Worm (Caenorhabditis elegans) whole organism, midembryonic: ENCODE data around the gene str-118.

ENCODE experiments used
- T22C8.4 ChIP-seq: fragments of 200-800 bp; sonication (Bioruptor generic); IDR thresholded peaks from 2 replicates; pipeline ENCODE4 v1.3.6; 2022; ENCODE audit warnings: missing genetic modification characterization, missing compliant biosample characterization
- cog-1 ChIP-seq: sonication (generic microtip); optimal IDR thresholded peaks from 2 replicates; lab custom pipeline; 2016; ENCODE audit warnings: missing genetic modification characterization, missing compliant biosample characterization
- flt-1 ChIP-seq: fragments of 200-800 bp; sonication (Bioruptor generic); IDR thresholded peaks from 2 replicates; pipeline ENCODE4 v1.3.6; 2022; ENCODE audit warnings: missing genetic modification characterization, missing compliant biosample characterization
- klf-2 ChIP-seq: fragments of 200-800 bp; sonication (Bioruptor generic); conservative IDR thresholded peaks from 2 replicates; pipeline ENCODE4 v1.3.6; 2022; ENCODE audit warnings: missing genetic modification reagents, missing genetic modification characterization, missing compliant biosample characterization
- med-1 ChIP-seq: sonication (generic microtip); optimal IDR thresholded peaks from 2 replicates; lab custom pipeline; 2017; ENCODE audit warnings: missing genetic modification characterization, mild to moderate bottlenecking, missing compliant biosample characterization, antibody characterized with exemption, missing genetic modification reagents; ENCODE audit not compliant: insufficient read depth
- ref-1 ChIP-seq: fragments of 200-800 bp; sonication (Bioruptor generic); conservative IDR thresholded peaks from 2 replicates; pipeline ENCODE4 v1.3.6; 2022; ENCODE audit warnings: missing genetic modification reagents, missing genetic modification characterization, missing compliant biosample characterization
- tab-1 ChIP-seq: fragments of 200-800 bp; sonication (Bioruptor generic); IDR thresholded peaks from 2 replicates; pipeline ENCODE4 v1.3.6; 2022; ENCODE audit warnings: missing genetic modification characterization, missing compliant biosample characterization
- ztf-23 ChIP-seq: fragments of 200-800 bp; sonication (Bioruptor generic); IDR thresholded peaks from 2 replicates; pipeline ENCODE4 v1.3.6; 2022; ENCODE audit warnings: missing genetic modification reagents, missing genetic modification characterization, missing compliant biosample characterization
- ztf-29 ChIP-seq: fragments of 200-800 bp; sonication (Bioruptor generic); IDR thresholded peaks from 2 replicates; pipeline ENCODE4 v1.3.6; 2022; ENCODE audit warnings: missing genetic modification reagents, missing genetic modification characterization, missing compliant biosample characterization

str-118 gene

ce11 chrV:10019934-10020333 is 32.0 kb upstream of the str-118 start:
- TF ChIP-seq tab-1 (GFP tag; lab: Robert Waterston, UW) (no peak), med-1 (GFP tag; lab: Kevin White, UChicago) (no peak), ztf-29 (no peak), T22C8.4 (GFP tag; lab: Robert Waterston, UW) (no peak), klf-2 (no peak), flt-1 (GFP tag; lab: Robert Waterston, UW) (no peak), ref-1 (GFP tag; lab: Robert Waterston, UW) (no peak), ztf-23 (GFP tag; lab: Robert Waterston, UW) (no peak), cog-1 (tag; lab: Kevin White, UChicago) (no peak)

- TF ChIP-seq ztf-29 (no peak), tab-1 (GFP tag; lab: Robert Waterston, UW) (no peak), cog-1 (tag; lab: Kevin White, UChicago) (no peak), ztf-23 (GFP tag; lab: Robert Waterston, UW) (no peak), klf-2 (no peak), T22C8.4 (GFP tag; lab: Robert Waterston, UW) (no peak), ref-1 (GFP tag; lab: Robert Waterston, UW) (no peak), flt-1 (GFP tag; lab: Robert Waterston, UW) (no peak), med-1 (GFP tag; lab: Kevin White, UChicago) (no peak)
Measured at ce11 chrV:10023062-10023536, 28.9 kb upstream of the str-118 start.

ce11 chrV:10030992-10031383 is 21.0 kb upstream of the str-118 start, which contains the start of gene acl-2:
TSS of gene acl-2 (minus strand) at chrV:10031092.
- TF ChIP-seq klf-2 (no peak), ztf-23 (GFP tag; lab: Robert Waterston, UW) (no peak), cog-1 (tag; lab: Kevin White, UChicago) (no peak), flt-1 (GFP tag; lab: Robert Waterston, UW) (no peak), tab-1 (GFP tag; lab: Robert Waterston, UW) (no peak), T22C8.4 (GFP tag; lab: Robert Waterston, UW) (no peak), ztf-29 (no peak), med-1 (GFP tag; lab: Kevin White, UChicago) (no peak), ref-1 (GFP tag; lab: Robert Waterston, UW) (no peak)

- TF ChIP-seq ztf-23 (GFP tag; lab: Robert Waterston, UW), result 0 out of 2 replicates have a peak, but pooled peaks have one; percentile 29
- no peak for TF ChIP-seq T22C8.4 (GFP tag; lab: Robert Waterston, UW)
- TF ChIP-seq cog-1 (tag; lab: Kevin White, UChicago), result no peak
Measured at ce11 chrV:10031384-10032171, 20.4 kb upstream of the str-118 start.

ce11 chrV:10035586-10035985 is 16.4 kb upstream of the str-118 start:
- TF ChIP-seq med-1 (GFP tag; lab: Kevin White, UChicago), result no peak
- TF ChIP-seq ztf-29, result no peak
- TF ChIP-seq cog-1 (tag; lab: Kevin White, UChicago), result no peak
- no peak for TF ChIP-seq flt-1 (GFP tag; lab: Robert Waterston, UW)
- no peak for TF ChIP-seq ref-1 (GFP tag; lab: Robert Waterston, UW)
- no peak for TF ChIP-seq tab-1 (GFP tag; lab: Robert Waterston, UW)
- TF ChIP-seq klf-2, result no peak
- no peak for TF ChIP-seq ztf-23 (GFP tag; lab: Robert Waterston, UW)
- TF ChIP-seq T22C8.4 (GFP tag; lab: Robert Waterston, UW), result no peak

ce11 chrV:10036275-10036674 is 15.7 kb upstream of the str-118 start, which contains the start of gene T06E8.2:
TSS of gene T06E8.2 (minus strand) at chrV:10036413.
- TF ChIP-seq ztf-23 (GFP tag; lab: Robert Waterston, UW), result no peak
- TF ChIP-seq cog-1 (tag; lab: Kevin White, UChicago), result no peak
- 0 out of 2 replicates have a peak, but pooled peaks have one; percentile 61 for TF ChIP-seq flt-1 (GFP tag; lab: Robert Waterston, UW)

- TF ChIP-seq ztf-29, result no peak
- TF ChIP-seq flt-1 (GFP tag; lab: Robert Waterston, UW), result no peak
- no peak for TF ChIP-seq med-1 (GFP tag; lab: Kevin White, UChicago)
- TF ChIP-seq tab-1 (GFP tag; lab: Robert Waterston, UW), result no peak
- no peak for TF ChIP-seq ref-1 (GFP tag; lab: Robert Waterston, UW)
- no peak for TF ChIP-seq T22C8.4 (GFP tag; lab: Robert Waterston, UW)
- no peak for TF ChIP-seq cog-1 (tag; lab: Kevin White, UChicago)
- TF ChIP-seq klf-2, result no peak
- TF ChIP-seq ztf-23 (GFP tag; lab: Robert Waterston, UW), result no peak
Measured at ce11 chrV:10037040-10037439, 14.9 kb upstream of the str-118 start, which contains the start of gene F57A8.1. TSS of gene F57A8.1 (plus strand) at chrV:10037340.

ce11 chrV:10039837-10040236 is 12.1 kb upstream of the str-118 start:
- TF ChIP-seq cog-1 (tag; lab: Kevin White, UChicago), result peak; percentile 29
- no peak for TF ChIP-seq ref-1 (GFP tag; lab: Robert Waterston, UW)
- peak; percentile 60; the same call in 1 of the 2 replicates for TF ChIP-seq ztf-23 (GFP tag; lab: Robert Waterston, UW)
- TF ChIP-seq med-1 (GFP tag; lab: Kevin White, UChicago), result no peak
- TF ChIP-seq tab-1 (GFP tag; lab: Robert Waterston, UW), result 0 out of 2 replicates have a peak, but pooled peaks have one; percentile 52
- 0 out of 2 replicates have a peak, but pooled peaks have one; percentile 61 for TF ChIP-seq flt-1 (GFP tag; lab: Robert Waterston, UW)

- no peak for TF ChIP-seq tab-1 (GFP tag; lab: Robert Waterston, UW)
- no peak for TF ChIP-seq ztf-29
- TF ChIP-seq ztf-23 (GFP tag; lab: Robert Waterston, UW), result no peak
- TF ChIP-seq T22C8.4 (GFP tag; lab: Robert Waterston, UW), result no peak
- TF ChIP-seq cog-1 (tag; lab: Kevin White, UChicago), result no peak
- TF ChIP-seq klf-2, result no peak
- no peak for TF ChIP-seq flt-1 (GFP tag; lab: Robert Waterston, UW)
- TF ChIP-seq med-1 (GFP tag; lab: Kevin White, UChicago), result no peak
- no peak for TF ChIP-seq ref-1 (GFP tag; lab: Robert Waterston, UW)
Measured at ce11 chrV:10041484-10041883, 10.5 kb upstream of the str-118 start.
